Worm (Caenorhabditis elegans): ENCODE data around the gene chtl-1.

Gene chtl-1

DNA sequence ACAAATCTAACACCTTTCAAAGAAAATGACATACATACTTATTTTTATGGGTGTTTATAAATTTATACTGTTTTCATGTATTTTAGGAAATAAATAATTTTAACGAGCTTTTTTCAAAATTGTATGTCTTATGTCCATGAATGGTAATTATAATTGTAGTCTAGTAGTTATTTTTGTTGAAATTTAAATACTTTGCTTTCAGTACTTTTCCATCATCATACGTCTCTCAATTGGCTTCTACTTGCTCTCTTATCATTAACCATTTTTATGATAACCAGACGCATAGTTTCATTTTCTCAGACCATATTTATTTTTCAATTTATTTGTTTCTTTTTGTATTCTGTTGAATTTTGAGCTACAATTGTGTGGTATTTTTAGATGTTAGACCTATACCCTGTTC lies 1.3 kb upstream of the chtl-1 start, which contains the start of gene F35C8.5 (continued):
- TF ChIP-seq zfp-3 (GFP tag; conservative IDR thresholded peaks at IDR 0.05) (no peak), set-16 (GFP tag; IDR thresholded peaks at IDR 0.05) (no peak), nhr-25 (tag; optimal IDR thresholded peaks at IDR 0.05; ENCODE audit: borderline replicate concordance, insufficient read depth) (no peak), nhr-6 (tag; optimal IDR thresholded peaks at IDR 0.05) (no peak), fos-1 (tag; optimal IDR thresholded peaks at IDR 0.05) (no peak), F44E2.7 (GFP tag; IDR thresholded peaks at IDR 0.05) (no peak), D1046.2 (GFP tag; IDR thresholded peaks at IDR 0.05) (no peak), lin-38 (GFP tag; IDR thresholded peaks at IDR 0.05) (no peak), ama-1 (optimal IDR thresholded peaks at IDR 0.05) (no peak), mxl-3 (GFP tag; optimal IDR thresholded peaks at IDR 0.05) (no peak), egl-27 (tag; optimal IDR thresholded peaks at IDR 0.05) (no peak), ceh-28 (tag; optimal IDR thresholded peaks at IDR 0.05) (no peak), mep-1 (tag; optimal IDR thresholded peaks at IDR 0.05) (no peak), pqm-1 (tag; optimal IDR thresholded peaks at IDR 0.05) (peak; percentile 53), fkh-10 (GFP tag; optimal IDR thresholded peaks at IDR 0.05) (no peak), F49E8.2 (tag; optimal IDR thresholded peaks at IDR 0.05; ENCODE audit: borderline replicate concordance) (no peak), ceh-32 (tag; optimal IDR thresholded peaks at IDR 0.05; ENCODE audit: poor library complexity) (no peak), ceh-44 (GFP tag; IDR thresholded peaks at IDR 0.05) (no peak), hlh-11 (tag; optimal IDR thresholded peaks at IDR 0.05) (no peak), hif-1 (tag; optimal IDR thresholded peaks at IDR 0.05) (no peak), lim-7 (GFP tag; IDR thresholded peaks at IDR 0.05) (no peak), zip-2 (tag; optimal IDR thresholded peaks at IDR 0.05) (no peak)

- TF ChIP-seq mdl-1 (tag; optimal IDR thresholded peaks at IDR 0.05), result no peak
- TF ChIP-seq zag-1 (tag; optimal IDR thresholded peaks at IDR 0.05), result no peak
- no peak for TF ChIP-seq hif-1 (tag; optimal IDR thresholded peaks at IDR 0.05)
- TF ChIP-seq egl-43 (GFP tag; IDR thresholded peaks at IDR 0.05), result 0 out of 2 replicates have a peak, but pooled peaks have one; percentile 33
- TF ChIP-seq nhr-48 (tag; optimal IDR thresholded peaks at IDR 0.05), result no peak
Measured at ce11 chrX:5360682-5361081, 3.4 kb downstream of the chtl-1 start.

ce11 chrX:5355253-5355652 lies 8.9 kb downstream of the chtl-1 start:
- no peak for TF ChIP-seq pha-4 (GFP tag; IDR thresholded peaks at IDR 0.05)
- TF ChIP-seq pha-4 (tag; optimal IDR thresholded peaks at IDR 0.05), result peak; percentile 44
- TF ChIP-seq mxl-3 (GFP tag; optimal IDR thresholded peaks at IDR 0.05), result no peak
- TF ChIP-seq Y75B8A.6 (GFP tag; IDR thresholded peaks at IDR 0.05), result 0 out of 2 replicates have a peak, but pooled peaks have one; percentile 30
- no peak for TF ChIP-seq dpl-1 (GFP tag; optimal IDR thresholded peaks at IDR 0.05)
- no peak for TF ChIP-seq rbr-2 (tag; optimal IDR thresholded peaks at IDR 0.05)
- TF ChIP-seq mdt-29 (GFP tag; IDR thresholded peaks at IDR 0.05), result peak; percentile 35; the same call in 1 of the 2 replicates
- no peak for TF ChIP-seq lir-3 (tag; optimal IDR thresholded peaks at IDR 0.05)
- TF ChIP-seq ceh-28 (tag; optimal IDR thresholded peaks at IDR 0.05), result no peak
- no peak for TF ChIP-seq tra-1 (GFP tag; IDR thresholded peaks at IDR 0.05)
- no peak for TF ChIP-seq nhr-10 (tag; optimal IDR thresholded peaks at IDR 0.05)
- peak; percentile 18 for TF ChIP-seq lin-13 (GFP tag; optimal IDR thresholded peaks at IDR 0.05)
- TF ChIP-seq set-16 (GFP tag; IDR thresholded peaks at IDR 0.05), result no peak
- TF ChIP-seq dve-1 (tag; optimal IDR thresholded peaks at IDR 0.05; ENCODE audit: insufficient read depth), result peak; percentile 62
- no peak for TF ChIP-seq mxl-2 (GFP tag; conservative IDR thresholded peaks at IDR 0.05)
- TF ChIP-seq ceh-44 (GFP tag; IDR thresholded peaks at IDR 0.05), result no peak
- no peak for TF ChIP-seq ztf-7 (tag; optimal IDR thresholded peaks at IDR 0.05)
- TF ChIP-seq saeg-2 (GFP tag; IDR thresholded peaks at IDR 0.05), result no peak
- no peak for TF ChIP-seq nhr-6 (tag; optimal IDR thresholded peaks at IDR 0.05)
- no peak for TF ChIP-seq nhr-48 (tag; optimal IDR thresholded peaks at IDR 0.05)
- no peak for TF ChIP-seq madf-9 (GFP tag; conservative IDR thresholded peaks at IDR 0.05)
- no peak for TF ChIP-seq egl-43 (GFP tag; IDR thresholded peaks at IDR 0.05)
- TF ChIP-seq hlh-11 (tag; optimal IDR thresholded peaks at IDR 0.05), result peak; percentile 68
- TF ChIP-seq aha-1 (tag), result peak; percentile 100
- no peak for TF ChIP-seq F26F4.8 (GFP tag; conservative IDR thresholded peaks at IDR 0.05)
- no peak for TF ChIP-seq ctbp-1 (GFP tag; IDR thresholded peaks at IDR 0.05)
- TF ChIP-seq skn-1 (tag; optimal IDR thresholded peaks at IDR 0.05), result no peak
- TF ChIP-seq unc-62 (GFP tag; optimal IDR thresholded peaks at IDR 0.05 in 1 of 2), result no peak
- TF ChIP-seq unc-62 (tag; optimal IDR thresholded peaks at IDR 0.05), result no peak
- TF ChIP-seq zfp-2 (tag; optimal IDR thresholded peaks at IDR 0.05), result no peak
- TF ChIP-seq nhr-76 (tag; optimal IDR thresholded peaks at IDR 0.05), result no peak
